Fruit fly (Drosophila melanogaster): ENCODE data around the gene Cpr76Bd.

DNA sequence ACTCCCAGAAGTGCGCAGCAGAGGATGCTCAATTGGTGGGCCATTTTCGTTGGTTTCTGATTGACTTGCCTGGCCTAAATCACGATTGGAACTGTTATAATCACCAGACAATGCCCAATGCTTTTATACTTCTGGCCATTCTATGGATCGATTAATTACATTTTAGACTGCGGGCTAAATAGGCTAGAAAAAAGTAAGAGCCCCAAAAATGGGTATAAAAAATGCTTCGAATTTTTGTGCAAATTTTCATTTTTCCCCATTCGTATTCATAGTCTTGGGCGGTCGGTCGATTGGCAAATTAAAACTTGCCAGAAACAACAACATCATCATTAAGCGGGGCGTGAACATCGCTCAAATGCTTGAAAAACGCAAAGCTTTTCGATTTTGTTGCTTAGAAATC, 14.3 kb upstream of the Cpr76Bd start, which contains the start of gene Cpr76Ba:
- TF ChIP-seq tai (GFP tag; optimal IDR thresholded peaks at IDR 0.05) (no peak), dl (GFP tag; optimal IDR thresholded peaks at IDR 0.05; ENCODE audit: insufficient read depth in 1 of 2, partially characterized antibody in 2 of 2) (no peak), psq (GFP tag; optimal IDR thresholded peaks at IDR 0.05) (no peak), Hr78 (GFP tag; optimal IDR thresholded peaks at IDR 0.05) (no peak), lola (GFP tag; optimal IDR thresholded peaks at IDR 0.05) (no peak)
